Fruit fly (Drosophila melanogaster) whole organism, embryonic: ENCODE results near the gene CG34398.

Experiments used
- Bgb ChIP-seq: fragments of 200-800 bp; sonication (Bioruptor generic); IDR thresholded peaks from 2 replicates; pipeline ENCODE4 v1.3.6; 2022; ENCODE audit warnings: missing biosample characterization, missing genetic modification characterization; ENCODE audit not compliant: partially characterized antibody
- CG10543 ChIP-seq: fragments of 200-800 bp; sonication (Bioruptor generic); optimal IDR thresholded peaks from 3 replicates; lab custom pipeline; 2017; ENCODE audit warnings: missing biosample characterization, mild to moderate bottlenecking, missing genetic modification characterization, moderate library complexity
- CG10565 ChIP-seq: fragments of 200-800 bp; sonication (Bioruptor generic); optimal IDR thresholded peaks from 3 replicates; lab custom pipeline; 2016; ENCODE audit warnings: missing biosample characterization, mild to moderate bottlenecking, missing genetic modification characterization
- CG10979 ChIP-seq: fragments of 200-800 bp; sonication (Bioruptor generic); optimal IDR thresholded peaks from 2 replicates; lab custom pipeline; 2018; ENCODE audit warnings: missing biosample characterization, mild to moderate bottlenecking, missing genetic modification characterization, moderate library complexity
- CG11085 ChIP-seq: fragments of 200-800 bp; sonication (Bioruptor generic); IDR thresholded peaks from 2 replicates; pipeline ENCODE4 v1.3.6; 2022; ENCODE audit warnings: missing biosample characterization, missing genetic modification characterization
- CG11093 ChIP-seq: fragments of 200-800 bp; sonication (Bioruptor generic); IDR thresholded peaks from 3 replicates; pipeline ENCODE4 v1.3.6; 2022; ENCODE audit warnings: missing biosample characterization, missing genetic modification characterization
- CG11247 ChIP-seq: fragments of 200-800 bp; sonication (Bioruptor generic); IDR thresholded peaks from 2 replicates; pipeline ENCODE4 v1.3.6; 2022; ENCODE audit warnings: missing biosample characterization, missing genetic modification characterization
- CG12104 ChIP-seq: fragments of 200-800 bp; sonication (Bioruptor generic); optimal IDR thresholded peaks from 3 replicates; lab custom pipeline; 2016; ENCODE audit warnings: missing biosample characterization, missing genetic modification characterization
- CG12659 ChIP-seq: fragments of 200-800 bp; sonication (Bioruptor generic); optimal IDR thresholded peaks from 3 replicates; lab custom pipeline; 2017; ENCODE audit warnings: mild to moderate bottlenecking, missing biosample characterization, missing genetic modification reagents, missing genetic modification characterization
- CG14965 ChIP-seq: fragments of 200-800 bp; sonication (Bioruptor generic); optimal IDR thresholded peaks from 2 replicates; lab custom pipeline; 2016; ENCODE audit warnings: missing biosample characterization, missing genetic modification characterization, borderline replicate concordance
- CG15011 ChIP-seq: fragments of 200-800 bp; sonication (Bioruptor generic); optimal IDR thresholded peaks from 3 replicates; lab custom pipeline; 2018; ENCODE audit warnings: missing biosample characterization, mild to moderate bottlenecking, missing genetic modification characterization
- CG16863 ChIP-seq: fragments of 200-800 bp; sonication (Bioruptor generic); optimal IDR thresholded peaks from 3 replicates; lab custom pipeline; 2016; ENCODE audit warnings: missing biosample characterization, missing genetic modification characterization
- CG17829 ChIP-seq: fragments of 200-800 bp; optimal IDR thresholded peaks from 2 replicates; lab custom pipeline; 2019; ENCODE audit warnings: missing biosample characterization, mild to moderate bottlenecking, missing genetic modification characterization, moderate library complexity
- CG1832 ChIP-seq: fragments of 200-800 bp; sonication (Bioruptor generic); optimal IDR thresholded peaks from 2 replicates; lab custom pipeline; 2017; ENCODE audit warnings: missing biosample characterization, mild to moderate bottlenecking, missing genetic modification characterization, inconsistent platforms
- CG2129 ChIP-seq: fragments of 200-800 bp; sonication (Bioruptor generic); IDR thresholded peaks from 2 replicates; pipeline ENCODE4 v1.3.6; 2022; ENCODE audit warnings: missing biosample characterization, missing genetic modification characterization; ENCODE audit not compliant: partially characterized antibody
- CG2712 ChIP-seq: fragments of 200-800 bp; optimal IDR thresholded peaks from 3 replicates; lab custom pipeline; 2019; ENCODE audit warnings: missing biosample characterization, mild to moderate bottlenecking, missing genetic modification characterization, moderate library complexity
- CG33213 ChIP-seq: fragments of 200-800 bp; sonication (Bioruptor generic); optimal IDR thresholded peaks from 3 replicates; lab custom pipeline; 2016; ENCODE audit warnings: missing biosample characterization, missing genetic modification characterization
- CG34376 ChIP-seq: fragments of 200-800 bp; sonication (Bioruptor generic); optimal IDR thresholded peaks from 2 replicates; lab custom pipeline; 2018; ENCODE audit warnings: missing biosample characterization, mild to moderate bottlenecking, missing genetic modification characterization
- CG43689 ChIP-seq: fragments of 200-800 bp; sonication (Bioruptor generic); IDR thresholded peaks from 2 replicates; pipeline ENCODE4 v1.3.6; 2022; ENCODE audit warnings: missing biosample characterization, missing genetic modification characterization
- CG6175 ChIP-seq: fragments of 200-800 bp; sonication (Bioruptor generic); IDR thresholded peaks from 3 replicates; pipeline ENCODE4 v1.3.6; 2022; ENCODE audit warnings: missing biosample characterization, missing genetic modification characterization
- CG6765 ChIP-seq: fragments of 200-800 bp; sonication (Bioruptor generic); optimal IDR thresholded peaks from 3 replicates; lab custom pipeline; 2017; ENCODE audit warnings: missing biosample characterization, mild to moderate bottlenecking, missing genetic modification characterization
- CG7271 ChIP-seq: fragments of 200-800 bp; sonication (Bioruptor generic); optimal IDR thresholded peaks from 2 replicates; lab custom pipeline; 2018; ENCODE audit warnings: missing biosample characterization, mild to moderate bottlenecking, missing genetic modification characterization, moderate library complexity
- CG7839 ChIP-seq: fragments of 200-800 bp; sonication (Bioruptor generic); optimal IDR thresholded peaks from 3 replicates; lab custom pipeline; 2018; ENCODE audit warnings: missing biosample characterization, mild to moderate bottlenecking, missing genetic modification characterization, moderate library complexity
- CG8924 ChIP-seq: fragments of 200-800 bp; optimal IDR thresholded peaks from 3 replicates; lab custom pipeline; 2019; ENCODE audit warnings: missing biosample characterization, mild to moderate bottlenecking, missing genetic modification characterization, moderate library complexity
- CG8944 ChIP-seq: fragments of 200-800 bp; sonication (Bioruptor generic); optimal IDR thresholded peaks from 3 replicates; lab custom pipeline; 2016; ENCODE audit warnings: missing biosample characterization, missing genetic modification characterization
- CoRest ChIP-seq: fragments of 200-800 bp; sonication (Bioruptor generic); optimal IDR thresholded peaks from 3 replicates; lab custom pipeline; 2018; ENCODE audit warnings: missing biosample characterization, mild to moderate bottlenecking, missing genetic modification characterization, moderate library complexity
- Deaf1 ChIP-seq: fragments of 200-800 bp; optimal IDR thresholded peaks from 3 replicates; lab custom pipeline; 2019; ENCODE audit warnings: missing biosample characterization, mild to moderate bottlenecking, missing genetic modification characterization, moderate library complexity
- Dek ChIP-seq: fragments of 200-800 bp; sonication (Bioruptor generic); optimal IDR thresholded peaks from 3 replicates; lab custom pipeline; 2019; ENCODE audit warnings: missing biosample characterization, mild to moderate bottlenecking, missing genetic modification characterization, moderate library complexity
- Dip3 ChIP-seq: fragments of 200-800 bp; sonication (Bioruptor generic); optimal IDR thresholded peaks from 3 replicates; lab custom pipeline; 2016; ENCODE audit warnings: missing biosample characterization, missing genetic modification characterization
- GATAe ChIP-seq: fragments of 200-800 bp; sonication (Bioruptor generic); conservative IDR thresholded peaks from 2 replicates; pipeline ENCODE4 v1.3.6; 2022; ENCODE audit warnings: missing biosample characterization, missing genetic modification characterization
- Gug ChIP-seq: fragments of 200-800 bp; sonication (Bioruptor generic); IDR thresholded peaks from 4 replicates; pipeline ENCODE4 v1.3.6; 2022; ENCODE audit warnings: missing biosample characterization, missing genetic modification characterization
- Hr39 ChIP-seq: fragments of >200 bp; optimal IDR thresholded peaks from 2 replicates; lab custom pipeline; 2017
- Jarid2 ChIP-seq: fragments of 200-800 bp; sonication (Bioruptor generic); optimal IDR thresholded peaks from 3 replicates; lab custom pipeline; 2017; ENCODE audit warnings: mild to moderate bottlenecking, missing biosample characterization, missing genetic modification reagents, missing genetic modification characterization
- Kr ChIP-seq: fragments of 200-800 bp; sonication (Bioruptor generic); optimal IDR thresholded peaks from 2 replicates; lab custom pipeline; 2017; ENCODE audit warnings: missing biosample characterization, mild to moderate bottlenecking, missing genetic modification characterization
- MESR4 ChIP-seq: fragments of 200-800 bp; sonication (Bioruptor generic); optimal IDR thresholded peaks from 2 replicates; lab custom pipeline; 2018; ENCODE audit warnings: missing biosample characterization, mild to moderate bottlenecking, missing genetic modification characterization, moderate library complexity
- Myb ChIP-seq: fragments of 200-800 bp; sonication (Bioruptor generic); optimal IDR thresholded peaks from 2 replicates; lab custom pipeline; 2016; ENCODE audit warnings: missing biosample characterization, missing genetic modification characterization
- Nf-YA ChIP-seq: fragments of 200-800 bp; sonication (Bioruptor generic); IDR thresholded peaks from 2 replicates; pipeline ENCODE4 v1.3.6; 2022; ENCODE audit warnings: missing biosample characterization, missing genetic modification characterization
- Sin3A ChIP-seq: fragments of >200 bp; optimal IDR thresholded peaks from 2 replicates; lab custom pipeline; 2018
- Trl ChIP-seq, 3 experiments: fragments of >200 bp in 2 of 3; fragments of 200-800 bp in 1 of 3; sonication (Bioruptor generic) in 1 of 3; optimal IDR thresholded peaks; 2 replicates in 1 of 3; 3 replicates in 2 of 3; lab custom pipeline; 2016 to 2017; ENCODE audit warnings: missing biosample characterization in 1 of 3, missing genetic modification characterization in 1 of 3
- al ChIP-seq: fragments of 200-800 bp; sonication (Bioruptor generic); IDR thresholded peaks from 2 replicates; pipeline ENCODE4 v1.3.6; 2022; ENCODE audit warnings: missing biosample characterization, missing genetic modification characterization
- crc ChIP-seq: fragments of 200-800 bp; sonication (Bioruptor generic); optimal IDR thresholded peaks from 2 replicates; lab custom pipeline; 2016; ENCODE audit warnings: missing biosample characterization, missing genetic modification characterization
- crp ChIP-seq, 2 experiments: fragments of 200-800 bp; sonication (Bioruptor generic); optimal IDR thresholded peaks; 2 replicates in 1 of 2; 3 replicates in 1 of 2; lab custom pipeline; 2017; ENCODE audit warnings: missing biosample characterization in 2 of 2, missing genetic modification characterization in 2 of 2, mild to moderate bottlenecking in 1 of 2, moderate library complexity in 1 of 2
- hkb ChIP-seq, 2 experiments: fragments of 200-800 bp in 1 of 2; fragments of >200 bp in 1 of 2; sonication (Bioruptor generic) in 1 of 2; IDR thresholded peaks in 1 of 2; optimal IDR thresholded peaks in 1 of 2; 2 replicates each; pipeline versions ENCODE4 v1.3.6 to Lab custom; 2017 to 2022; ENCODE audit warnings: missing biosample characterization in 1 of 2, missing genetic modification characterization in 1 of 2
- hth ChIP-seq: fragments of >200 bp; optimal IDR thresholded peaks from 2 replicates; lab custom pipeline; 2017; ENCODE audit warnings: inconsistent platforms
- inv ChIP-seq: fragments of 200-800 bp; sonication (Bioruptor generic); IDR thresholded peaks from 2 replicates; pipeline ENCODE4 v1.3.6; 2022; ENCODE audit warnings: missing biosample characterization, missing genetic modification characterization; ENCODE audit not compliant: partially characterized antibody
- maf-S ChIP-seq: fragments of 200-800 bp; sonication (Bioruptor generic); optimal IDR thresholded peaks from 2 replicates; lab custom pipeline; 2016; ENCODE audit warnings: missing biosample characterization, missing genetic modification characterization
- pan ChIP-seq, 4 experiments: fragments of >200 bp in 3 of 4; fragments of 200-800 bp in 1 of 4; sonication (Bioruptor generic) in 1 of 4; optimal IDR thresholded peaks in 3 of 4; IDR thresholded peaks in 1 of 4; 2 replicates each; pipeline versions ENCODE4 v1.3.6 to Lab custom; 2017 to 2022; ENCODE audit warnings: missing biosample characterization in 2 of 4, missing genetic modification characterization in 2 of 4, mixed read lengths in 1 of 4
- trem ChIP-seq: fragments of 200-800 bp; optimal IDR thresholded peaks from 3 replicates; lab custom pipeline; 2019; ENCODE audit warnings: missing biosample characterization, mild to moderate bottlenecking, missing genetic modification characterization, moderate library complexity
- ttk ChIP-seq: fragments of 200-800 bp; sonication (Bioruptor generic); IDR thresholded peaks from 2 replicates; pipeline ENCODE4 v2.1.2; 2022; ENCODE audit warnings: missing biosample characterization, missing genetic modification characterization

Gene CG34398

DNA sequence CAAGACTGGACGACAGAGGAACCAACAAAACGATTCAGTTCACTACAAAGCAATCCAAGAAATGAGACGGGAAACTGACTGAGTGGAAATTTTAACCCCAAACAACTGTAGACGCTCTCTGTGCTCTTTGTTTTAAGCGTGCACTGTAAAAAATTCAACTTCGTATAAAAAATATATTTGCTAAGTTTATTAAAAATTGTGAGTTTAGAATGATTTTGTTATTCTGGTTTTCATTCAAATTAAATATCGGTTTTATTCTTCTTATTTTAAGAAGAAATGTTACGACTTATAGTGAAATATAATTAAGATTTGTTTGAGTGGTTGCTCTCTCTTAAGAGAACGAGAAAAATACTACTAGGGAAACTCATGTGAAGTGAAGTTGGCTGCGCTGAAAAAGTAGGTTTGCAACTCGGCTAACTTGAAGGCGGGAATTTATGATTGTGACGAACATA is 59.5 kb downstream of the CG34398 start (continued):
- TF ChIP-seq hth (lab: Kevin White, UChicago) (no peak), Myb (GFP tag; lab: Kevin White, UChicago) (peak; percentile 66), CoRest (peak; percentile 93), CG43689 (GFP tag; lab: Robert Waterston, UW) (peak; percentile 94), CG8924 (tag; lab: Kevin White, UChicago) (peak; percentile 97), CG15011 (peak; percentile 83), Sin3A (no peak), CG12659 (GFP tag; lab: Kevin White, UChicago) (peak; percentile 93), Deaf1 (tag; lab: Kevin White, UChicago) (peak; percentile 77), CG6175 (GFP tag; lab: Robert Waterston, UW) (peak; percentile 94), CG12104 (GFP tag; lab: Kevin White, UChicago) (peak; percentile 83), CG8944 (GFP tag; lab: Kevin White, UChicago) (peak; percentile 83), inv (GFP tag; lab: Robert Waterston, UW) (no peak), CG11085 (peak; percentile 93), CG6765 (peak; percentile 78), Hr39 (lab: Kevin White, UChicago) (no peak), Kr (peak; percentile 57), CG7839 (tag; lab: Kevin White, UChicago) (peak; percentile 94), crc (GFP tag; lab: Kevin White, UChicago) (peak; percentile 93), Gug (GFP tag; lab: Robert Waterston, UW) (peak; percentile 91), CG10565 (GFP tag; lab: Kevin White, UChicago) (peak; percentile 34), CG11093 (GFP tag; lab: Robert Waterston, UW) (peak; percentile 95), CG33213 (peak; percentile 78), CG16863 (GFP tag; lab: Kevin White, UChicago) (peak; percentile 91), Trl (optimal IDR thresholded peaks at IDR 0.05; lab: Kevin White, UChicago) (peak; percentile 84 to 97), Trl (GFP tag; optimal IDR thresholded peaks at IDR 0.05; lab: Kevin White, UChicago) (peak; percentile 97), CG34376 (GFP tag; lab: Kevin White, UChicago) (peak; percentile 68), CG2129 (GFP tag; lab: Robert Waterston, UW) (no peak), maf-S (GFP tag; lab: Kevin White, UChicago) (peak; percentile 94), CG17829 (tag; lab: Kevin White, UChicago) (peak; percentile 96), pan (optimal IDR thresholded peaks at IDR 0.05; lab: Kevin White, UChicago) (no peak), pan (GFP tag; optimal IDR thresholded peaks at IDR 0.05 in 1 of 2, IDR thresholded peaks at IDR 0.05 in 1 of 2) (peak in 1 of 2 experiments; percentile 99), Jarid2 (GFP tag; lab: Kevin White, UChicago) (peak; percentile 63), CG14965 (GFP tag; lab: Kevin White, UChicago) (peak; percentile 56), hkb (optimal IDR thresholded peaks at IDR 0.05; lab: Kevin White, UChicago) (no peak), hkb (GFP tag; IDR thresholded peaks at IDR 0.05; lab: Robert Waterston, UW) (peak; percentile 100), CG10979 (peak; percentile 97), ttk (GFP tag; lab: Robert Waterston, UW) (peak; percentile 97), CG1832 (GFP tag; lab: Kevin White, UChicago) (no peak), CG2712 (peak; percentile 98), crp (GFP tag; optimal IDR thresholded peaks at IDR 0.05; lab: Kevin White, UChicago) (peak in 1 of 2 experiments; percentile 65), trem (tag; lab: Kevin White, UChicago) (peak; percentile 92), CG10543 (GFP tag; lab: Kevin White, UChicago) (peak; percentile 67), GATAe (peak; percentile 90), Nf-YA (GFP tag; lab: Robert Waterston, UW) (peak; percentile 98), al (GFP tag; lab: Robert Waterston, UW) (peak; percentile 93), Dip3 (peak; percentile 90), CG11247 (GFP tag; lab: Robert Waterston, UW) (peak; percentile 94), CG7271 (tag; lab: Kevin White, UChicago) (peak; percentile 81), Bgb (GFP tag; lab: Robert Waterston, UW) (peak; percentile 24; the same call in 1 of the 2 replicates), MESR4 (peak; percentile 42), Dek (peak; percentile 95)
